Fruit fly (Drosophila melanogaster) whole organism: ENCODE measurements around the gene Cad74A.

Source experiments
- CG8478 ChIP-seq: fragments of >200 bp; optimal IDR thresholded peaks from 2 replicates; lab custom pipeline; 2018; ENCODE audit warnings: inconsistent platforms
- EcR ChIP-seq, 2 experiments: fragments of >200 bp; optimal IDR thresholded peaks; 2 replicates each; lab custom pipeline; 2017; ENCODE audit warnings: missing biosample characterization in 2 of 2, missing genetic modification characterization in 2 of 2, missing genetic modification reagents in 2 of 2

dm6 chr3L:17383714-17384113, 4.4 kb upstream of the Cad74A start:
- TF ChIP-seq EcR (GFP tag; optimal IDR thresholded peaks at IDR 0.05; lab: Kevin White, UChicago): no peak
- no peak for TF ChIP-seq CG8478 (lab: Kevin White, UChicago)
